Worm (Caenorhabditis elegans): ENCODE measurements around the gene C14A4.6.
A peak's percentile ranks its signal among the peaks of the same experiment; 100 is the strongest.

The C14A4.6 gene

ce11 chrII:10594758-10595157, at the start of gene C14A4.6:
TSS of gene C14A4.6 (minus strand) at chrII:10594776.
- no peak for TF ChIP-seq ttx-3 (tag; optimal IDR thresholded peaks at IDR 0.05)
- no peak for TF ChIP-seq ceh-9 (tag; optimal IDR thresholded peaks at IDR 0.05)
- TF ChIP-seq C38D4.7 (GFP tag; optimal IDR thresholded peaks at IDR 0.05) = no peak
- peak; percentile 94 for TF ChIP-seq elt-2 (tag; optimal IDR thresholded peaks at IDR 0.05)

ce11 chrII:10643403-10643802, 48.8 kb upstream of the C14A4.6 start, which contains the start of gene M28.4:
TSS of gene M28.4 (plus strand) at chrII:10643703.
- TF ChIP-seq ceh-14 (tag; optimal IDR thresholded peaks at IDR 0.05) = no peak
- TF ChIP-seq pat-9 (tag; optimal IDR thresholded peaks at IDR 0.05) = no peak
- no peak for TF ChIP-seq lin-11 (tag; optimal IDR thresholded peaks at IDR 0.05)
- TF ChIP-seq ceh-22 (tag; optimal IDR thresholded peaks at IDR 0.05) = no peak
- no peak for TF ChIP-seq hlh-8 (tag; optimal IDR thresholded peaks at IDR 0.05)
- no peak for TF ChIP-seq ceh-24 (tag; optimal IDR thresholded peaks at IDR 0.05)
- no peak for TF ChIP-seq unc-42 (tag; optimal IDR thresholded peaks at IDR 0.05)
- TF ChIP-seq npax-4 (tag; optimal IDR thresholded peaks at IDR 0.05) = no peak

- TF ChIP-seq zip-5 (tag; optimal IDR thresholded peaks at IDR 0.05) (no peak), npax-4 (tag; optimal IDR thresholded peaks at IDR 0.05) (no peak), fax-1 (tag; optimal IDR thresholded peaks at IDR 0.05) (no peak), unc-42 (tag; optimal IDR thresholded peaks at IDR 0.05) (no peak), unc-86 (tag; optimal IDR thresholded peaks at IDR 0.05) (no peak), pax-1 (tag; optimal IDR thresholded peaks at IDR 0.05) (no peak), ceh-19 (GFP tag; optimal IDR thresholded peaks at IDR 0.05) (no peak), K09A11.1 (tag; optimal IDR thresholded peaks at IDR 0.05; ENCODE audit: insufficient read depth) (no peak), nfya-1 (tag; optimal IDR thresholded peaks at IDR 0.05) (no peak), dmd-4 (tag; optimal IDR thresholded peaks at IDR 0.05; ENCODE audit: borderline replicate concordance) (no peak), fkh-6 (tag; optimal IDR thresholded peaks at IDR 0.05) (no peak)
Observed at ce11 chrII:10639110-10639509, 44.5 kb upstream of the C14A4.6 start, which contains the start of gene M28.9. TSS of gene M28.9 (plus strand) at chrII:10639410.

ce11 chrII:10630944-10631343, 36.4 kb upstream of the C14A4.6 start:
- no peak for TF ChIP-seq sox-2 (GFP tag; IDR thresholded peaks at IDR 0.05)
- TF ChIP-seq nhr-232 (tag; optimal IDR thresholded peaks at IDR 0.05) = no peak
- TF ChIP-seq ama-1 (optimal IDR thresholded peaks at IDR 0.05) = no peak
- TF ChIP-seq C38D4.7 (GFP tag; optimal IDR thresholded peaks at IDR 0.05) = no peak
- no peak for TF ChIP-seq pat-9 (tag; optimal IDR thresholded peaks at IDR 0.05)
- no peak for TF ChIP-seq pax-1 (tag; optimal IDR thresholded peaks at IDR 0.05)
- no peak for TF ChIP-seq ceh-9 (tag; optimal IDR thresholded peaks at IDR 0.05)
- TF ChIP-seq F13H6.1 (tag; optimal IDR thresholded peaks at IDR 0.05) = no peak
- no peak for TF ChIP-seq elt-4 (tag; optimal IDR thresholded peaks at IDR 0.05)
- TF ChIP-seq ceh-18 (tag; optimal IDR thresholded peaks at IDR 0.05) = no peak
- TF ChIP-seq Y22D7AL.16 (tag; optimal IDR thresholded peaks at IDR 0.05) = no peak
- no peak for TF ChIP-seq T23F11.4 (GFP tag; optimal IDR thresholded peaks at IDR 0.05)
- no peak for TF ChIP-seq dve-1 (tag; optimal IDR thresholded peaks at IDR 0.05)
- no peak for TF ChIP-seq lin-11 (tag; optimal IDR thresholded peaks at IDR 0.05)
- no peak for TF ChIP-seq fkh-10 (GFP tag; optimal IDR thresholded peaks at IDR 0.05)
- no peak for TF ChIP-seq pag-3 (tag; optimal IDR thresholded peaks at IDR 0.05; ENCODE audit: borderline replicate concordance)

- no peak for TF ChIP-seq elt-2 (tag; optimal IDR thresholded peaks at IDR 0.05)
- TF ChIP-seq hlh-13 (GFP tag; optimal IDR thresholded peaks at IDR 0.05) = no peak
- TF ChIP-seq hlh-15 (tag; optimal IDR thresholded peaks at IDR 0.05) = no peak
- no peak for TF ChIP-seq ceh-22 (tag; optimal IDR thresholded peaks at IDR 0.05)
- no peak for TF ChIP-seq ahr-1 (tag; optimal IDR thresholded peaks at IDR 0.05)
- no peak for TF ChIP-seq ttx-3 (tag; optimal IDR thresholded peaks at IDR 0.05)
- no peak for TF ChIP-seq zip-5 (tag; optimal IDR thresholded peaks at IDR 0.05)
- no peak for TF ChIP-seq tbx-7 (tag; optimal IDR thresholded peaks at IDR 0.05)
- no peak for TF ChIP-seq elt-4 (tag; optimal IDR thresholded peaks at IDR 0.05)
- TF ChIP-seq odd-2 (tag; optimal IDR thresholded peaks at IDR 0.05) = no peak
- TF ChIP-seq lin-11 (tag; optimal IDR thresholded peaks at IDR 0.05) = no peak
- no peak for TF ChIP-seq npax-4 (tag; optimal IDR thresholded peaks at IDR 0.05)
- no peak for TF ChIP-seq ztf-16 (tag; optimal IDR thresholded peaks at IDR 0.05)
- no peak for TF ChIP-seq F13H6.1 (tag; optimal IDR thresholded peaks at IDR 0.05)
Observed at ce11 chrII:10627963-10628362, 33.4 kb upstream of the C14A4.6 start, which contains the start of gene M28.8. TSS of gene M28.8 (plus strand) at chrII:10628263.

All from whole organism, late embryonic.